Worm (Caenorhabditis elegans): Measurements from ENCODE around the gene msp-142.

DNA sequence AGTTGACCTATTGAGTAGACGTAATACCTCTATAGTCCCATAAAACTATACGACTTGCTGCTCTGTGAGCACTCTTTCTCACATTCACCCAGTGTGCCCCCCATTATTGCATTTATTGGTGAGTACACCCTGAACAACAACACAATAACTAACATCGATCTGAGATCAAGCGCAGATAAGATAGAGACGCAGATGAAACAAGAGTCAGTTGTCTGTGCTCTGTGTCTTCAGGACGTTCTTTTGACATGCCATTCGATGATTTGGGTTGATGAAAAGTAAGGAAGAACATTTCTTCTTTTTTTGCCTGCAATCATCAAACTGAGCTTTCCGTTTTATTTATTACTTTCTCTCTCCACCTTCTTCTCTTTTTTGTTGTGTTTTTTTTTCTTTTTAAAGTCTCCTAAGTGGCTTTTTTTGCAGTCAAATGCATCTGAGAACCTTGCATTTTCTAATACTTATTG, 7.4 kb upstream of the msp-142 start, which contains the start of gene lect-2:
- TF ChIP-seq mec-3 (tag; optimal IDR thresholded peaks at IDR 0.05; ENCODE audit: borderline replicate concordance): no peak
- no peak for TF ChIP-seq unc-86 (tag; optimal IDR thresholded peaks at IDR 0.05)
- TF ChIP-seq zip-5 (tag; optimal IDR thresholded peaks at IDR 0.05): no peak
- no peak for TF ChIP-seq elt-2 (tag; optimal IDR thresholded peaks at IDR 0.05)
- no peak for TF ChIP-seq T23F11.4 (GFP tag; optimal IDR thresholded peaks at IDR 0.05)
- no peak for TF ChIP-seq tbx-2 (tag; optimal IDR thresholded peaks at IDR 0.05)
- no peak for TF ChIP-seq ceh-31 (tag; optimal IDR thresholded peaks at IDR 0.05)
- TF ChIP-seq madf-2 (tag; optimal IDR thresholded peaks at IDR 0.05): no peak
- TF ChIP-seq ceh-9 (tag; optimal IDR thresholded peaks at IDR 0.05): no peak
- no peak for TF ChIP-seq fkh-10 (GFP tag; optimal IDR thresholded peaks at IDR 0.05)
- TF ChIP-seq pqm-1 (tag; optimal IDR thresholded peaks at IDR 0.05): no peak
- TF ChIP-seq pat-9 (tag; optimal IDR thresholded peaks at IDR 0.05): no peak
- TF ChIP-seq C38D4.7 (GFP tag; optimal IDR thresholded peaks at IDR 0.05): no peak
- no peak for TF ChIP-seq pha-4 (tag; optimal IDR thresholded peaks at IDR 0.05)

Data from whole organism, late embryonic.